Worm (Caenorhabditis elegans) whole organism, L4 larva: ENCODE measurements around the gene egl-36.

Experiments
- ZK337.2 ChIP-seq: fragments of 200-800 bp; sonication (Bioruptor generic); IDR thresholded peaks from 2 replicates; pipeline ENCODE4 v1.3.6; 2022; ENCODE audit warnings: missing genetic modification reagents, missing genetic modification characterization, missing compliant biosample characterization
- ZK546.5 ChIP-seq, 2 experiments: sonication (generic microtip); optimal IDR thresholded peaks; 2 replicates each; lab custom pipeline; 2017; ENCODE audit warnings: missing biosample characterization in 2 of 2, missing genetic modification characterization in 2 of 2
- ama-1 ChIP-seq: fragments of 150-350 bp; optimal IDR thresholded peaks from 2 replicates; lab custom pipeline; 2014; ENCODE audit warnings: inconsistent platforms, mixed read lengths
- ceh-44 ChIP-seq: fragments of 200-800 bp; sonication (Bioruptor generic); IDR thresholded peaks from 2 replicates; pipeline ENCODE4 v1.3.6; 2022; ENCODE audit warnings: missing genetic modification reagents, missing genetic modification characterization, missing compliant biosample characterization
- egl-27 ChIP-seq: sonication (generic microtip); optimal IDR thresholded peaks from 3 replicates; lab custom pipeline; 2017; ENCODE audit warnings: missing biosample characterization, missing genetic modification reagents, missing genetic modification characterization
- madf-5 ChIP-seq, 2 experiments: fragments of 200-800 bp; sonication (Bioruptor generic); IDR thresholded peaks; 2 replicates each; pipeline ENCODE4 v1.3.6; 2022; ENCODE audit warnings: missing compliant biosample characterization in 2 of 2, missing genetic modification characterization in 2 of 2
- unc-62 ChIP-seq, 3 experiments: fragments of 150-350 bp in 1 of 3; sonication (generic microtip); optimal IDR thresholded peaks in 2 of 3; peaks in 1 of 3; 1 replicate in 1 of 3; 2 replicates in 2 of 3; lab custom pipeline; 2014 to 2017; ENCODE audit warnings: missing biosample characterization in 3 of 3, missing genetic modification characterization in 3 of 3, missing genetic modification reagents in 3 of 3, missing genotype in 1 of 3

ce11 chrX:10721954-10722353 is 12.2 kb upstream of the egl-36 start, which contains the start of gene mbr-1:
- TF ChIP-seq egl-27 (no peak), ceh-44 (GFP tag; lab: Robert Waterston, UW) (no peak), ZK337.2 (no peak), ama-1 (lab: Kevin White, UChicago) (no peak), ZK546.5 (tag; optimal IDR thresholded peaks at IDR 0.05; lab: Kevin White, UChicago) (no peak), madf-5 (GFP tag; IDR thresholded peaks at IDR 0.05; lab: Robert Waterston, UW) (no peak), unc-62 (GFP tag; optimal IDR thresholded peaks at IDR 0.05 in 1 of 2; lab: Kevin White, UChicago) (no peak), unc-62 (tag; optimal IDR thresholded peaks at IDR 0.05; lab: Kevin White, UChicago) (no peak)
